Fruit fly (Drosophila melanogaster): ENCODE data around the gene CG2200.

The CG2200 gene

dm6 chrX:13135702-13136101, 41.6 kb downstream of the CG2200 start (continued):
- TF ChIP-seq hbn (GFP tag; IDR thresholded peaks at IDR 0.05; ENCODE audit: partially characterized antibody) (no peak), Hr39 (optimal IDR thresholded peaks at IDR 0.05) (no peak), run (tag; optimal IDR thresholded peaks at IDR 0.05) (peak; percentile 57), row (GFP tag; IDR thresholded peaks at IDR 0.05) (peak; percentile 60), Gsc (GFP tag; IDR thresholded peaks at IDR 0.05) (0 out of 2 replicates have a peak, but pooled peaks have one; percentile 31), Aef1 (GFP tag; IDR thresholded peaks at IDR 0.05) (peak; percentile 48; the same call in 1 of the 3 replicates), wor (GFP tag; IDR thresholded peaks at IDR 0.05) (0 out of 2 replicates have a peak, but pooled peaks have one; percentile 37), luna (GFP tag; optimal IDR thresholded peaks at IDR 0.05) (no peak), CG12071 (GFP tag; optimal IDR thresholded peaks at IDR 0.05) (peak; percentile 60), dan (GFP tag; IDR thresholded peaks at IDR 0.05) (0 out of 2 replicates have a peak, but pooled peaks have one; percentile 16), inv (GFP tag; IDR thresholded peaks at IDR 0.05; ENCODE audit: partially characterized antibody) (no peak), CG8290 (GFP tag; optimal IDR thresholded peaks at IDR 0.05) (no peak), CG8290 (tag; optimal IDR thresholded peaks at IDR 0.05) (peak in 1 of 2 experiments; percentile 64), CG10462 (GFP tag; optimal IDR thresholded peaks at IDR 0.05) (peak; percentile 17), jumu (GFP tag; optimal IDR thresholded peaks at IDR 0.05) (no peak), odd (GFP tag; optimal IDR thresholded peaks at IDR 0.05) (no peak), phol (tag; optimal IDR thresholded peaks at IDR 0.05) (peak; percentile 71), NC2β (GFP tag; optimal IDR thresholded peaks at IDR 0.05) (peak; percentile 10), CG10209 (GFP tag; optimal IDR thresholded peaks at IDR 0.05) (peak; percentile 48), CG11247 (GFP tag; IDR thresholded peaks at IDR 0.05) (0 out of 2 replicates have a peak, but pooled peaks have one; percentile 7), CG17802 (tag; optimal IDR thresholded peaks at IDR 0.05) (no peak), ash1 (GFP tag; optimal IDR thresholded peaks at IDR 0.05) (no peak), CG6813 (GFP tag; optimal IDR thresholded peaks at IDR 0.05) (peak; percentile 31), NFAT (GFP tag; IDR thresholded peaks at IDR 0.05) (no peak), CG9817 (tag; optimal IDR thresholded peaks at IDR 0.05) (peak; percentile 26), B-H1 (GFP tag; IDR thresholded peaks at IDR 0.05) (peak; percentile 16; the same call in 1 of the 3 replicates), CG15011 (GFP tag; optimal IDR thresholded peaks at IDR 0.05) (peak; percentile 20), PHDP (tag; optimal IDR thresholded peaks at IDR 0.05) (peak; percentile 48), Dp (GFP tag; optimal IDR thresholded peaks at IDR 0.05) (no peak), CG17612 (GFP tag; IDR thresholded peaks at IDR 0.05) (no peak), Ada2b (GFP tag; IDR thresholded peaks at IDR 0.05) (peak; percentile 65), ap (GFP tag; IDR thresholded peaks at IDR 0.05) (peak; percentile 29; the same call in 1 of the 2 replicates), aop (GFP tag; IDR thresholded peaks at IDR 0.05) (no peak), CG1602 (GFP tag; optimal IDR thresholded peaks at IDR 0.05) (peak; percentile 38), knrl (GFP tag; IDR thresholded peaks at IDR 0.05; ENCODE audit: partially characterized antibody) (no peak), fd64A (GFP tag; optimal IDR thresholded peaks at IDR 0.05) (no peak), CG8388 (GFP tag; optimal IDR thresholded peaks at IDR 0.05) (peak; percentile 61), CG7928 (GFP tag; optimal IDR thresholded peaks at IDR 0.05) (no peak), wdn (GFP tag; IDR thresholded peaks at IDR 0.05) (0 out of 2 replicates have a peak, but pooled peaks have one; percentile 8), Med (GFP tag) (peak; percentile 89), CG12236 (GFP tag; optimal IDR thresholded peaks at IDR 0.05) (no peak), crol (GFP tag; IDR thresholded peaks at IDR 0.05) (peak; percentile 36; the same call in 1 of the 2 replicates), h (optimal IDR thresholded peaks at IDR 0.05) (no peak), CG17568 (GFP tag; optimal IDR thresholded peaks at IDR 0.05) (peak; percentile 13), YL-1 (GFP tag; optimal IDR thresholded peaks at IDR 0.05) (no peak), CG7839 (tag; optimal IDR thresholded peaks at IDR 0.05) (peak; percentile 62), Elba2 (GFP tag; optimal IDR thresholded peaks at IDR 0.05) (no peak), tll (GFP tag; optimal IDR thresholded peaks at IDR 0.05) (no peak), grn (GFP tag; optimal IDR thresholded peaks at IDR 0.05) (no peak), CG8765 (GFP tag; IDR thresholded peaks at IDR 0.05) (no peak), CG11093 (GFP tag; IDR thresholded peaks at IDR 0.05) (no peak), slbo (GFP tag; IDR thresholded peaks at IDR 0.05) (peak; percentile 68)

Measured in whole organism, embryonic.